Worm (Caenorhabditis elegans): ENCODE results near the gene arx-3.

arx-3 gene

DNA sequence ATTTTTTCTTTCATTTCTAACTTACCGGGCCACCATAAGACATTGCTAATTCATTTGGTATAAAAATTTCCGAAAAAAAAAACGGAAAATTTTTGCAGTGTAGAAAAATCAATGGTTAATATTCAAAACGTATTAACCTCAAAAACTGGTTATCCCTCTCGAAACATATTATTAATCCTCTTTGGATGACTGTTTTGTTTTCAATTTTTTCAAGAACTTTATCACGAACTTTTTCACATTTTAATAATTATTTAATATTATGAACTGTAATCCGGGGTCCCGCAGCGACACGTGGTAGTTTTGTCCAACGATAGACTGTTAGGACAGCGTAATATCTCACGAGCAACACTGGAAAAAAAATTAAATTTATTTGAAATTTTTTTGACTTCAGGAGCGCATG, 29.5 kb downstream of the arx-3 start, which contains the start of gene Y79H2A.12:
Gene Y79H2A.12, minus strand, starts transcription at position 101 of the 400 bp plus-strand sequence.
- no peak for TF ChIP-seq ztf-28 (GFP tag; IDR thresholded peaks at IDR 0.05)
- TF ChIP-seq mxl-1 (tag; optimal IDR thresholded peaks at IDR 0.05), result no peak
- TF ChIP-seq nhr-179 (tag; optimal IDR thresholded peaks at IDR 0.05), result no peak

DNA sequence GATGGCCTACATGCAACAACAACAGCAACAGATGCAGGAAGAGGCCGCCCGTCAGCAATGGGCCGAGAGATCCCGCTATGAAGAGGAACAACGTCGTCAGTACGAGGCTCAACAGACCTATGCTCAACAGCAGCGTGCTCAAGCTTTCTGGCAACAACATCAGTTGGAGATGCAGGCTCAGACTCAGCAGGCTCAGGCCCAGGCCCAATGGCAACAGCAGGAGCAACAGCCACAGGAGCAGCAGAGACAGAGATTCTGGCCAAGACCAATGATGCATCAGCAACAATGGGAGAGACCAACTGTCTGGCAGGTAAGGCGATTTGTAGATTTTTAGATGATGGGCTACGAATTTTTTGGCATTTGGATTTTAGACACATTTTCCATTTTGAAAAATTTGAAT, 36.0 kb downstream of the arx-3 start:
- 0 out of 2 replicates have a peak, but pooled peaks have one; percentile 8 for TF ChIP-seq hsf-1 (GFP tag; IDR thresholded peaks at IDR 0.05)
- no peak for TF ChIP-seq pbrm-1 (GFP tag; IDR thresholded peaks at IDR 0.05)
- no peak for TF ChIP-seq cebp-1 (GFP tag; IDR thresholded peaks at IDR 0.05)
- no peak for TF ChIP-seq cebp-1 (tag; optimal IDR thresholded peaks at IDR 0.05)
- TF ChIP-seq egrh-3 (GFP tag; IDR thresholded peaks at IDR 0.05), result 0 out of 2 replicates have a peak, but pooled peaks have one; percentile 26
- TF ChIP-seq snpc-1.1 (tag; optimal IDR thresholded peaks at IDR 0.05; ENCODE audit: insufficient read depth), result no peak
- no peak for TF ChIP-seq snpc-3.4 (tag; optimal IDR thresholded peaks at IDR 0.05)
- TF ChIP-seq ccch-3 (GFP tag; optimal IDR thresholded peaks at IDR 0.05), result no peak
- peak; percentile 16 for TF ChIP-seq F57A8.1 (GFP tag; optimal IDR thresholded peaks at IDR 0.05)
- TF ChIP-seq F52B5.7 (tag; optimal IDR thresholded peaks at IDR 0.05), result no peak
- 0 out of 2 replicates have a peak, but pooled peaks have one; percentile 29 for TF ChIP-seq dox-1 (GFP tag; IDR thresholded peaks at IDR 0.05)
- no peak for TF ChIP-seq gei-17 (GFP tag; optimal IDR thresholded peaks at IDR 0.05)
- peak; percentile 73 for TF ChIP-seq zfh-2 (GFP tag; conservative IDR thresholded peaks at IDR 0.05)
- peak; percentile 67; the same call in 1 of the 2 replicates for TF ChIP-seq B0336.3 (GFP tag; IDR thresholded peaks at IDR 0.05)
- TF ChIP-seq nhr-80 (tag; optimal IDR thresholded peaks at IDR 0.05), result no peak

DNA sequence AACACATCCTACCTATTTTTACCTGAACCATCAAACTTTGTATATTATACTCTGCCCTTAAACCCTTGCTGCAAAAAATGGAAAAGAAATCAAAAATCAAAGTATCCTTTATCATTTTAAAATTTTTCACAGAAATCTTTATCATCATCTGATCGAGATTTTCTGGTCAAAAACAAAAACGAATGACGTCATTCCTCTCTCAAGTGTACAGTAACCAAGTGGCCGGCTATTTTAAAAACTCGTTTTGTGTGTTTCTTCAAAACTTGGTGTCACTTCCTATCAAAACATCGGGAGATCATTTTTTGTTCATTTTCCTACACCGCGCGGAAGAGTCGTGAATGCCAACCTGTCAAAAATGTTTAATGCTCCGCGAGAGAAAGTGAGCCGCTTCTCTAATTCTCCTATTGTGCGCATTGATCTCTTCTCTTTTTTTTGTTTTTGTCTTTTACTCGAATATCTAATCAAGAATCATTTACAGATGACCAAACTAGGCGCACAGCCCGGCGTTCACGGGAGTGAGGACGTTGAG, 38.1 kb downstream of the arx-3 start, which contains the start of gene brp-1:
Gene brp-1, plus strand, starts transcription at position 479 of the 529 bp plus-strand sequence.
- no peak for TF ChIP-seq nhr-120 (GFP tag; IDR thresholded peaks at IDR 0.05)
- TF ChIP-seq atf-7 (tag; optimal IDR thresholded peaks at IDR 0.05), result peak; percentile 76
- no peak for TF ChIP-seq F22D6.2 (tag; optimal IDR thresholded peaks at IDR 0.05)
- TF ChIP-seq F33H1.4 (GFP tag; IDR thresholded peaks at IDR 0.05), result no peak
- TF ChIP-seq mes-4 (tag; optimal IDR thresholded peaks at IDR 0.05), result no peak
- no peak for TF ChIP-seq rcor-1 (GFP tag; IDR thresholded peaks at IDR 0.05)
- no peak for TF ChIP-seq zim-3 (tag; optimal IDR thresholded peaks at IDR 0.05)
- TF ChIP-seq D2030.7 (GFP tag; IDR thresholded peaks at IDR 0.05), result no peak
- no peak for TF ChIP-seq lin-54 (GFP tag; optimal IDR thresholded peaks at IDR 0.05)
- TF ChIP-seq ama-1 (optimal IDR thresholded peaks at IDR 0.05), result peak; percentile 9
- TF ChIP-seq ama-1 (GFP tag; optimal IDR thresholded peaks at IDR 0.05), result no peak

ce11 chrIII:12017999-12018398, 40.3 kb downstream of the arx-3 start:
- TF ChIP-seq zfh-2 (GFP tag; conservative IDR thresholded peaks at IDR 0.05) (no peak), lir-1 (GFP tag; conservative IDR thresholded peaks at IDR 0.05) (no peak), Y67H2A.10 (GFP tag; conservative IDR thresholded peaks at IDR 0.05) (no peak), ceh-79 (tag; optimal IDR thresholded peaks at IDR 0.05) (no peak), ccch-3 (GFP tag; optimal IDR thresholded peaks at IDR 0.05) (no peak), ztf-26 (tag; optimal IDR thresholded peaks at IDR 0.05) (no peak), Y95B8A.8 (GFP tag; IDR thresholded peaks at IDR 0.05) (no peak), madf-3 (GFP tag; IDR thresholded peaks at IDR 0.05) (no peak), ztf-6 (GFP tag; IDR thresholded peaks at IDR 0.05) (no peak), fkh-3 (tag; optimal IDR thresholded peaks at IDR 0.05) (no peak), F22D6.2 (tag; optimal IDR thresholded peaks at IDR 0.05) (no peak), F10E7.11 (tag; optimal IDR thresholded peaks at IDR 0.05) (no peak), mcd-1 (GFP tag; IDR thresholded peaks at IDR 0.05) (no peak)
